Fruit fly (Drosophila melanogaster): Measurements from ENCODE around the gene Dip-B.

The Dip-B gene

DNA sequence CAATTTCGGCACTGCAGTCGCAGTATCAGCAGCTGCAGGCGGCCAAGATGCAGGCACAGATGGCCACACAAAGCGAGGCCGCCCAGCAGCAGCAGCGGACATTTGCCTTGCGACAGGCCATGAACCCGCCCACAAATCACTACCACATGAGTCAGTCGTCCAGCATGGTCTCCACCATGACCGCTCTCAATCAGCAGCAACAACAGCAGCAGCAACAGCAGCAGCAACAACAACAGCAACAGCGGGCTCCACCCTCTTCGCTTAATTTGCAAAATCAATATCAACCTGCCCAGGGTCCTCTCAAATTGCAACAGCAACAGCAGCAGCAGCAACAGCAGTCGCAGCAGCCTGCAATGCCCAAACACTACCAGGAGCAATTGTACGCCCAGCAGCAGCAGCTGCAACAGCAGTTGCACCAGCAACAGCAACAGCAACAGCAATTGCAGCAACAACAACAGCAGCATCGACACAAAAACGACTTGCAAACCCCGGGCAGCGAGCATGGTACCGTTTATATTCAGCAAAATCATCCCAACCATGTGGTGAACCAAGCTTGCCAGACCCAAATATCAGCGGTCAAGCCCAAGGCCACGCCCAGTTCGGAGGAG is 35.9 kb upstream of the Dip-B start:
- TF ChIP-seq CG6854 (GFP tag; optimal IDR thresholded peaks at IDR 0.05) (no peak), CG12942 (GFP tag; optimal IDR thresholded peaks at IDR 0.05) (no peak), nerfin-1 (tag; optimal IDR thresholded peaks at IDR 0.05) (no peak), twi (tag; optimal IDR thresholded peaks at IDR 0.05) (no peak), salm (tag; optimal IDR thresholded peaks at IDR 0.05) (no peak), Lpt (GFP tag; optimal IDR thresholded peaks at IDR 0.05) (no peak)

DNA sequence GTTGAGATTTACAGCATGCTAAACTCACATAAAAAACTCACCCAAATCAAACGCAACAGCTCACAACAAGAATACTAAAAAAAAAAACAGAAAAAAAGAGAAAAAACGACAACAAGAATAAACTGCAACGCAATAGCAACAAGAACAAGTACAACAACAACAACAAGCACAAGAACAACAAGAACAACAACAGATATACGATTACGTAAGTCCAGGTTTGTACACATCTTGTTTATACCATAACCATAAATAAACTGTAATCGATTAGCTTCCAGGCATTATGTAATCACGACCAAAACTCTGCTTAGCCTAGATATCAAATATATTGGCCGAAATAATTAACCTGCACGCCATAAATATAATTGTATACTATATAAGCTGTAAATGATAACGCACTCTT is 20.5 kb upstream of the Dip-B start:
- no peak for TF ChIP-seq tio (GFP tag; optimal IDR thresholded peaks at IDR 0.05)
- TF ChIP-seq CG4360 (GFP tag; IDR thresholded peaks at IDR 0.05), result peak; percentile 30; the same call in 1 of the 2 replicates
- TF ChIP-seq Gsc (GFP tag; IDR thresholded peaks at IDR 0.05), result no peak
- no peak for TF ChIP-seq trh (GFP tag; optimal IDR thresholded peaks at IDR 0.05)
- no peak for TF ChIP-seq maf-S (GFP tag; optimal IDR thresholded peaks at IDR 0.05)
- no peak for TF ChIP-seq CG10366 (GFP tag; IDR thresholded peaks at IDR 0.05)
- no peak for TF ChIP-seq chm (GFP tag; IDR thresholded peaks at IDR 0.05)
- TF ChIP-seq gce (GFP tag; IDR thresholded peaks at IDR 0.05), result no peak
- TF ChIP-seq Ets97D (GFP tag; optimal IDR thresholded peaks at IDR 0.05), result no peak
- TF ChIP-seq ara (GFP tag; IDR thresholded peaks at IDR 0.05), result no peak
- TF ChIP-seq Pdp1 (GFP tag; optimal IDR thresholded peaks at IDR 0.05), result peak in 1 of 2 experiments; percentile 67

DNA sequence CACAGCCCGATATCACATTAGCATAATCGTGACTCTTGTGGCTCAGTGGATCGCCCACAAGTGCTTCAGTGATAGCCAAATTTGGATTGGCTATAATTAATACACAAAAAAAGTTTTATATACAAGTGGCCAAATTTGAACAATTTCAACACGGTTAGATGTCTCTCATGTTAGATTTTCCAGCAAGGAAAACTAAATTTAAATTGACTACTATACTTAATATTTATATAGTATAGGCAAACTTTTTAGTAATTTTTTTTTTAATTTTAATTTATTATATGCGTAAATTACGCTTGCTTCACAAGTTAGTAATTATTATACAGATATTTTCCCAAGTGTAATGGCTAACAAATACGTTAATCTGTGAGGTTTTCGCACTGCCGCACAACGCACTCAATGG is 17.1 kb upstream of the Dip-B start:
- TF ChIP-seq CG13296 (GFP tag; optimal IDR thresholded peaks at IDR 0.05) (peak; percentile 9), Med (GFP tag) (peak; percentile 65), Meics (GFP tag; optimal IDR thresholded peaks at IDR 0.05) (peak; percentile 1), CG9797 (GFP tag; optimal IDR thresholded peaks at IDR 0.05) (no peak), CG17912 (GFP tag; optimal IDR thresholded peaks at IDR 0.05) (no peak), az2 (GFP tag; optimal IDR thresholded peaks at IDR 0.05) (no peak), CG4360 (GFP tag; IDR thresholded peaks at IDR 0.05) (no peak), ind (GFP tag; optimal IDR thresholded peaks at IDR 0.05) (no peak), jing (GFP tag; optimal IDR thresholded peaks at IDR 0.05) (no peak), ranshi (GFP tag; IDR thresholded peaks at IDR 0.05) (0 out of 2 replicates have a peak, but pooled peaks have one; percentile 14), PHDP (tag; optimal IDR thresholded peaks at IDR 0.05) (peak; percentile 14), CG7357 (GFP tag; IDR thresholded peaks at IDR 0.05) (no peak), CG15269 (tag; optimal IDR thresholded peaks at IDR 0.05) (peak; percentile 30), dmrt99B (tag; optimal IDR thresholded peaks at IDR 0.05) (peak; percentile 21), vfl (GFP tag; optimal IDR thresholded peaks at IDR 0.05) (no peak), Mad (GFP tag; optimal IDR thresholded peaks at IDR 0.05) (no peak), row (GFP tag; IDR thresholded peaks at IDR 0.05) (peak; percentile 31; the same call in 2 of the 3 replicates), Ada2b (GFP tag; IDR thresholded peaks at IDR 0.05) (no peak), gem (tag; optimal IDR thresholded peaks at IDR 0.05) (peak; percentile 56), CG3163 (GFP tag; optimal IDR thresholded peaks at IDR 0.05) (no peak), CG3281 (GFP tag; optimal IDR thresholded peaks at IDR 0.05) (peak; percentile 24), CG30403 (GFP tag; optimal IDR thresholded peaks at IDR 0.05) (peak; percentile 3), lab (GFP tag; optimal IDR thresholded peaks at IDR 0.05) (peak; percentile 4), CG15601 (tag; optimal IDR thresholded peaks at IDR 0.05) (no peak), CG3995 (GFP tag; optimal IDR thresholded peaks at IDR 0.05) (peak; percentile 27), CG11695 (GFP tag; IDR thresholded peaks at IDR 0.05) (peak; percentile 39; the same call in 1 of the 3 replicates), CG4707 (GFP tag; optimal IDR thresholded peaks at IDR 0.05) (no peak), Sox100B (GFP tag; optimal IDR thresholded peaks at IDR 0.05) (peak; percentile 9)

Measured in whole organism, embryonic.